Worm (Caenorhabditis elegans) whole organism, L4 larva: ENCODE data around the gene F28E10.4.

Experiments used
- F10B5.3 ChIP-seq: sonication (generic microtip); optimal IDR thresholded peaks from 2 replicates; lab custom pipeline; 2016; ENCODE audit warnings: mild to moderate bottlenecking, missing genetic modification characterization, missing compliant biosample characterization
- F26F4.8 ChIP-seq: fragments of 200-800 bp; sonication (Bioruptor generic); conservative IDR thresholded peaks from 2 replicates; pipeline ENCODE4 v1.3.6; 2022; ENCODE audit warnings: missing genetic modification characterization, missing compliant biosample characterization
- F37D6.2 ChIP-seq: sonication (generic microtip); optimal IDR thresholded peaks from 2 replicates; lab custom pipeline; 2016; ENCODE audit warnings: mild to moderate bottlenecking, missing genetic modification characterization, missing compliant biosample characterization
- F44E2.7 ChIP-seq: fragments of 200-800 bp; sonication (Bioruptor generic); IDR thresholded peaks from 2 replicates; pipeline ENCODE4 v2.1.2; 2022; ENCODE audit warnings: missing genetic modification characterization, missing compliant biosample characterization
- F49E8.2 ChIP-seq: sonication (generic microtip); optimal IDR thresholded peaks from 2 replicates; lab custom pipeline; 2016; ENCODE audit warnings: missing compliant biosample characterization, mild to moderate bottlenecking, missing genetic modification characterization, borderline replicate concordance
- R02D3.7 ChIP-seq: fragments of 150-350 bp; sonication (generic microtip); optimal IDR thresholded peaks from 3 replicates; lab custom pipeline; 2014; ENCODE audit warnings: missing biosample characterization, missing genetic modification characterization
- Y75B8A.6 ChIP-seq: fragments of 200-800 bp; sonication (Bioruptor generic); IDR thresholded peaks from 2 replicates; pipeline ENCODE4 v1.3.6; 2022; ENCODE audit warnings: missing genetic modification reagents, missing genetic modification characterization, missing compliant biosample characterization
- ZK337.2 ChIP-seq: fragments of 200-800 bp; sonication (Bioruptor generic); IDR thresholded peaks from 2 replicates; pipeline ENCODE4 v1.3.6; 2022; ENCODE audit warnings: missing genetic modification reagents, missing genetic modification characterization, missing compliant biosample characterization
- aha-1 ChIP-seq: fragments of 150-350 bp; peaks from one replicate; lab custom pipeline; 2014; ENCODE audit warnings: missing biosample characterization, missing genetic modification characterization
- aly-2 ChIP-seq: sonication (generic microtip); optimal IDR thresholded peaks from 2 replicates; lab custom pipeline; 2018; ENCODE audit warnings: missing biosample characterization, missing genetic modification characterization
- attf-4 ChIP-seq: sonication (generic microtip); optimal IDR thresholded peaks from 3 replicates; lab custom pipeline; 2017; ENCODE audit warnings: missing biosample characterization, missing genetic modification characterization
- ceh-20 ChIP-seq: fragments of 200-800 bp; sonication (Bioruptor generic); IDR thresholded peaks from 2 replicates; pipeline ENCODE4 v1.3.6; 2022; ENCODE audit warnings: missing genetic modification reagents, missing genetic modification characterization, missing compliant biosample characterization
- ceh-62 ChIP-seq: sonication (generic microtip); optimal IDR thresholded peaks from 2 replicates; lab custom pipeline; 2017; ENCODE audit warnings: missing biosample characterization, missing genetic modification characterization
- daf-16 ChIP-seq, 3 experiments: sonication (generic microtip); optimal IDR thresholded peaks; 2 replicates each; lab custom pipeline; 2016 to 2017; ENCODE audit warnings: missing genetic modification characterization in 3 of 3, missing genetic modification reagents in 3 of 3, mild to moderate bottlenecking in 2 of 3, missing compliant biosample characterization in 2 of 3, missing biosample characterization in 1 of 3, moderate library complexity in 1 of 3
- dmd-6 ChIP-seq: fragments of 200-800 bp; sonication (Bioruptor generic); IDR thresholded peaks from 2 replicates; pipeline ENCODE4 v1.3.6; 2022; ENCODE audit warnings: missing genetic modification reagents, missing genetic modification characterization, missing compliant biosample characterization
- dmd-8 ChIP-seq: fragments of 200-800 bp; sonication (Bioruptor generic); IDR thresholded peaks from 2 replicates; pipeline ENCODE4 v1.3.6; 2022; ENCODE audit warnings: missing genetic modification characterization, missing compliant biosample characterization
- dpl-1 ChIP-seq: fragments of 150-350 bp; optimal IDR thresholded peaks from 2 replicates; lab custom pipeline; 2014; ENCODE audit warnings: missing biosample characterization, missing genetic modification reagents, missing genetic modification characterization
- dve-1 ChIP-seq: sonication (generic microtip); optimal IDR thresholded peaks from 2 replicates; lab custom pipeline; 2017; ENCODE audit warnings: antibody characterized with exemption, mild to moderate bottlenecking, missing genetic modification characterization, missing compliant biosample characterization; ENCODE audit not compliant: insufficient read depth
- fkh-10 ChIP-seq: fragments of 150-350 bp; optimal IDR thresholded peaks from 2 replicates; lab custom pipeline; 2014; ENCODE audit warnings: missing biosample characterization, missing genetic modification reagents, missing genetic modification characterization
- fos-1 ChIP-seq: fragments of 150-350 bp; optimal IDR thresholded peaks from 2 replicates; lab custom pipeline; 2014; ENCODE audit warnings: missing biosample characterization, missing genetic modification characterization
- hif-1 ChIP-seq, 2 experiments: sonication (generic microtip); optimal IDR thresholded peaks; 2 replicates each; lab custom pipeline; 2016 to 2017; ENCODE audit warnings: missing compliant biosample characterization in 2 of 2, missing genetic modification characterization in 2 of 2, missing genetic modification reagents in 2 of 2, missing genotype in 2 of 2, mild to moderate bottlenecking in 1 of 2
- hlh-30 ChIP-seq: sonication (generic microtip); optimal IDR thresholded peaks from 2 replicates; lab custom pipeline; 2017; ENCODE audit warnings: antibody characterized with exemption, mild to moderate bottlenecking, missing genetic modification characterization, missing compliant biosample characterization; ENCODE audit not compliant: insufficient read depth
- lin-13 ChIP-seq: fragments of 150-350 bp; optimal IDR thresholded peaks from 2 replicates; lab custom pipeline; 2014; ENCODE audit warnings: missing biosample characterization, missing genetic modification reagents, missing genetic modification characterization
- lin-15B ChIP-seq: fragments of 150-350 bp; sonication (generic microtip); optimal IDR thresholded peaks from 3 replicates; lab custom pipeline; 2014; ENCODE audit warnings: missing biosample characterization, missing genetic modification characterization
- lin-29 ChIP-seq: fragments of 200-800 bp; sonication (Bioruptor generic); IDR thresholded peaks from 2 replicates; pipeline ENCODE4 v1.3.6; 2022; ENCODE audit warnings: missing genetic modification reagents, missing genetic modification characterization, missing compliant biosample characterization
- lir-3 ChIP-seq: sonication (generic microtip); optimal IDR thresholded peaks from 2 replicates; lab custom pipeline; 2016; ENCODE audit warnings: mild to moderate bottlenecking, missing genetic modification characterization, missing compliant biosample characterization
- lsy-2 ChIP-seq, 2 experiments: fragments of 150-350 bp in 1 of 2; sonication (generic microtip) in 1 of 2; optimal IDR thresholded peaks; 2 replicates each; lab custom pipeline; 2014 to 2017; ENCODE audit warnings: missing biosample characterization in 2 of 2, missing genetic modification characterization in 2 of 2
- madf-5 ChIP-seq, 2 experiments: fragments of 200-800 bp; sonication (Bioruptor generic); IDR thresholded peaks; 2 replicates each; pipeline ENCODE4 v1.3.6; 2022; ENCODE audit warnings: missing compliant biosample characterization in 2 of 2, missing genetic modification characterization in 2 of 2
- mdt-29 ChIP-seq: fragments of 200-800 bp; sonication (Bioruptor generic); IDR thresholded peaks from 2 replicates; pipeline ENCODE4 v1.3.6; 2022; ENCODE audit warnings: missing genetic modification reagents, missing genetic modification characterization, missing compliant biosample characterization
- mes-2 ChIP-seq: sonication (generic microtip); optimal IDR thresholded peaks from 2 replicates; lab custom pipeline; 2016; ENCODE audit warnings: missing genotype, mild to moderate bottlenecking, missing genetic modification characterization, missing compliant biosample characterization; ENCODE audit not compliant: poor library complexity, severe bottlenecking
- mxl-3 ChIP-seq: fragments of 200-800 bp; sonication (Bioruptor generic); optimal IDR thresholded peaks from 2 replicates; lab custom pipeline; 2018; ENCODE audit warnings: mild to moderate bottlenecking, missing genetic modification characterization, missing compliant biosample characterization
- nhr-28 ChIP-seq: fragments of 150-350 bp; optimal IDR thresholded peaks from 2 replicates; lab custom pipeline; 2014; ENCODE audit warnings: missing biosample characterization, missing genetic modification characterization
- nhr-42 ChIP-seq: fragments of 200-800 bp; sonication (Bioruptor generic); IDR thresholded peaks from 2 replicates; pipeline ENCODE4 v1.3.6; 2022; ENCODE audit warnings: missing genetic modification characterization, missing compliant biosample characterization
- nhr-48 ChIP-seq: sonication (generic microtip); optimal IDR thresholded peaks from 2 replicates; lab custom pipeline; 2016; ENCODE audit warnings: mild to moderate bottlenecking, missing genetic modification characterization, missing compliant biosample characterization
- php-3 ChIP-seq: fragments of 200-800 bp; sonication (Bioruptor generic); IDR thresholded peaks from 2 replicates; pipeline ENCODE4 v1.3.6; 2022; ENCODE audit warnings: missing genetic modification reagents, missing genetic modification characterization, missing compliant biosample characterization
- saeg-2 ChIP-seq: fragments of 200-800 bp; sonication (Bioruptor generic); IDR thresholded peaks from 2 replicates; pipeline ENCODE4 v1.3.6; 2022; ENCODE audit warnings: missing genetic modification reagents, missing genetic modification characterization, missing compliant biosample characterization
- sdz-12 ChIP-seq: fragments of 200-800 bp; sonication (Bioruptor generic); optimal IDR thresholded peaks from 2 replicates; lab custom pipeline; 2018; ENCODE audit warnings: mild to moderate bottlenecking, missing genetic modification characterization, missing compliant biosample characterization
- set-16 ChIP-seq: fragments of 200-800 bp; sonication (Bioruptor generic); IDR thresholded peaks from 2 replicates; pipeline ENCODE4 v1.3.6; 2022; ENCODE audit warnings: missing genetic modification reagents, missing genetic modification characterization, missing compliant biosample characterization
- snpc-4 ChIP-seq: fragments of 150-350 bp; optimal IDR thresholded peaks from 2 replicates; lab custom pipeline; 2014; ENCODE audit warnings: missing biosample characterization, missing genetic modification characterization
- spr-1 ChIP-seq: sonication (generic microtip); optimal IDR thresholded peaks from 2 replicates; lab custom pipeline; 2016; ENCODE audit warnings: mild to moderate bottlenecking, missing genetic modification characterization, missing compliant biosample characterization
- tra-1 ChIP-seq: fragments of 200-800 bp; sonication (Bioruptor generic); IDR thresholded peaks from 2 replicates; pipeline ENCODE4 v1.3.6; 2022; ENCODE audit warnings: missing genetic modification reagents, missing genetic modification characterization, missing compliant biosample characterization
- unc-130 ChIP-seq: sonication (generic microtip); optimal IDR thresholded peaks from 2 replicates; lab custom pipeline; 2016; ENCODE audit warnings: missing genetic modification reagents, missing genetic modification characterization, missing compliant biosample characterization
- unc-39 ChIP-seq: sonication (generic microtip); optimal IDR thresholded peaks from 2 replicates; lab custom pipeline; 2017; ENCODE audit warnings: missing biosample characterization, missing genetic modification characterization
- unc-62 ChIP-seq, 3 experiments: fragments of 150-350 bp in 1 of 3; sonication (generic microtip); optimal IDR thresholded peaks in 2 of 3; peaks in 1 of 3; 1 replicate in 1 of 3; 2 replicates in 2 of 3; lab custom pipeline; 2014 to 2017; ENCODE audit warnings: missing biosample characterization in 3 of 3, missing genetic modification characterization in 3 of 3, missing genetic modification reagents in 3 of 3, missing genotype in 1 of 3
- vab-7 ChIP-seq: fragments of 200-800 bp; sonication (Bioruptor generic); IDR thresholded peaks from 2 replicates; pipeline ENCODE4 v1.3.6; 2022; ENCODE audit warnings: missing genetic modification reagents, missing genetic modification characterization, missing compliant biosample characterization
- zag-1 ChIP-seq: fragments of 150-350 bp; optimal IDR thresholded peaks from 2 replicates; lab custom pipeline; 2014; ENCODE audit warnings: missing biosample characterization, missing genetic modification characterization
- zfp-2 ChIP-seq: sonication (generic microtip); optimal IDR thresholded peaks from 2 replicates; lab custom pipeline; 2016; ENCODE audit warnings: mild to moderate bottlenecking, missing genetic modification characterization, missing compliant biosample characterization
- zip-11 ChIP-seq: fragments of 200-800 bp; sonication (Bioruptor generic); IDR thresholded peaks from 2 replicates; pipeline ENCODE4 v1.3.6; 2022; ENCODE audit warnings: missing genetic modification characterization, missing compliant biosample characterization
- zip-2 ChIP-seq: fragments of 150-350 bp; optimal IDR thresholded peaks from 2 replicates; lab custom pipeline; 2014; ENCODE audit warnings: missing biosample characterization, missing genetic modification characterization
- ztf-7 ChIP-seq: fragments of 150-350 bp; optimal IDR thresholded peaks from 2 replicates; lab custom pipeline; 2014; ENCODE audit warnings: missing biosample characterization, missing genetic modification characterization

Gene F28E10.4

ce11 chrIV:4544215-4544614 is 23.0 kb downstream of the F28E10.4 start (continued):
- TF ChIP-seq dpl-1 (GFP tag; lab: Kevin White, UChicago) (no peak), zag-1 (tag; lab: Kevin White, UChicago) (no peak), madf-5 (GFP tag; IDR thresholded peaks at IDR 0.05; lab: Robert Waterston, UW) (no peak), saeg-2 (no peak), F10B5.3 (tag; lab: Kevin White, UChicago) (no peak), attf-4 (tag; lab: Kevin White, UChicago) (no peak), dmd-6 (GFP tag; lab: Robert Waterston, UW) (peak; percentile 91), mxl-3 (GFP tag; lab: Kevin White, UChicago) (no peak), Y75B8A.6 (no peak), nhr-28 (tag; lab: Kevin White, UChicago) (peak; percentile 24), sdz-12 (GFP tag; lab: Kevin White, UChicago) (no peak), mdt-29 (GFP tag; lab: Robert Waterston, UW) (no peak), spr-1 (tag; lab: Kevin White, UChicago) (no peak), unc-62 (GFP tag; optimal IDR thresholded peaks at IDR 0.05 in 1 of 2; lab: Kevin White, UChicago) (no peak), unc-62 (tag; optimal IDR thresholded peaks at IDR 0.05; lab: Kevin White, UChicago) (no peak), unc-130 (GFP tag; lab: Kevin White, UChicago) (no peak), F26F4.8 (GFP tag; lab: Robert Waterston, UW) (no peak), lsy-2 (tag; optimal IDR thresholded peaks at IDR 0.05; lab: Kevin White, UChicago) (no peak), dve-1 (tag; lab: Kevin White, UChicago) (peak; percentile 73), zfp-2 (tag; lab: Kevin White, UChicago) (no peak), lin-29 (GFP tag; lab: Robert Waterston, UW) (no peak), lin-13 (GFP tag; lab: Kevin White, UChicago) (no peak), aha-1 (tag; lab: Kevin White, UChicago) (no peak), R02D3.7 (tag; lab: Kevin White, UChicago) (no peak), zip-11 (GFP tag; lab: Robert Waterston, UW) (no peak), hlh-30 (tag; lab: Kevin White, UChicago) (peak; percentile 6), fkh-10 (GFP tag; lab: Kevin White, UChicago) (no peak), fos-1 (no peak), unc-39 (tag; lab: Kevin White, UChicago) (no peak), nhr-42 (GFP tag; lab: Robert Waterston, UW) (no peak), tra-1 (GFP tag; lab: Robert Waterston, UW) (no peak), set-16 (GFP tag; lab: Robert Waterston, UW) (no peak), hif-1 (tag; optimal IDR thresholded peaks at IDR 0.05; lab: Kevin White, UChicago) (no peak), dmd-8 (GFP tag; lab: Robert Waterston, UW) (no peak), mes-2 (tag; lab: Kevin White, UChicago) (no peak), vab-7 (GFP tag; lab: Robert Waterston, UW) (no peak), nhr-48 (tag; lab: Kevin White, UChicago) (peak; percentile 42), ztf-7 (no peak), F44E2.7 (GFP tag; lab: Robert Waterston, UW) (no peak), zip-2 (tag; lab: Kevin White, UChicago) (no peak), snpc-4 (tag; lab: Kevin White, UChicago) (no peak), F37D6.2 (tag; lab: Kevin White, UChicago) (no peak), ceh-20 (GFP tag; lab: Robert Waterston, UW) (peak; percentile 42; the same call in 1 of the 2 replicates), lin-15B (no peak), F49E8.2 (tag; lab: Kevin White, UChicago) (no peak), lir-3 (tag; lab: Kevin White, UChicago) (no peak), ceh-62 (tag; lab: Kevin White, UChicago) (no peak), ZK337.2 (GFP tag; lab: Robert Waterston, UW) (no peak), php-3 (GFP tag; lab: Robert Waterston, UW) (peak; percentile 76), daf-16 (GFP tag; optimal IDR thresholded peaks at IDR 0.05; lab: Kevin White, UChicago) (no peak), daf-16 (tag; optimal IDR thresholded peaks at IDR 0.05; lab: Kevin White, UChicago) (peak; percentile 75), aly-2 (tag; lab: Kevin White, UChicago) (no peak)
